Worm (Caenorhabditis elegans) whole organism, late embryonic: Measurements from ENCODE around the gene B0302.5.

Experiments
- nfya-1 ChIP-seq: sonication (generic microtip); optimal IDR thresholded peaks from 2 replicates; lab custom pipeline; 2017; ENCODE audit warnings: missing genetic modification characterization, mild to moderate bottlenecking, missing compliant biosample characterization, antibody characterized with exemption, moderate library complexity
- pax-1 ChIP-seq: fragments of 150-350 bp; optimal IDR thresholded peaks from 2 replicates; lab custom pipeline; 2014; ENCODE audit warnings: missing biosample characterization, missing genetic modification characterization
- pha-4 ChIP-seq: fragments of 150-350 bp; optimal IDR thresholded peaks from 2 replicates; lab custom pipeline; 2018; ENCODE audit warnings: missing biosample characterization, missing genetic modification reagents, missing genetic modification characterization
- pqm-1 ChIP-seq: sonication (generic microtip); optimal IDR thresholded peaks from 2 replicates; lab custom pipeline; 2016; ENCODE audit warnings: missing genetic modification characterization, missing compliant biosample characterization

- TF ChIP-seq nfya-1 (peak; percentile 68), pax-1 (tag; lab: Kevin White, UChicago) (peak; percentile 22), pqm-1 (no peak), pha-4 (tag; lab: Kevin White, UChicago) (no peak)
These were observed 13.7 kb downstream of the B0302.5 start for ce11 chrX:17181220-17181619.
